Worm (Caenorhabditis elegans) whole organism, late embryonic: Measurements from ENCODE around the gene asp-15.

Experiments
- K09A11.1 ChIP-seq: sonication (generic microtip); optimal IDR thresholded peaks from 2 replicates; lab custom pipeline; 2017; ENCODE audit warnings: antibody characterized with exemption, mild to moderate bottlenecking, missing genetic modification characterization, missing compliant biosample characterization; ENCODE audit not compliant: insufficient read depth
- ceh-31 ChIP-seq: sonication (generic microtip); optimal IDR thresholded peaks from 2 replicates; lab custom pipeline; 2016; ENCODE audit warnings: missing genetic modification characterization, missing compliant biosample characterization
- elt-2 ChIP-seq: sonication (generic microtip); optimal IDR thresholded peaks from 2 replicates; lab custom pipeline; 2016; ENCODE audit warnings: missing genetic modification reagents, missing genetic modification characterization, missing compliant biosample characterization
- pha-4 ChIP-seq: fragments of 150-350 bp; optimal IDR thresholded peaks from 2 replicates; lab custom pipeline; 2018; ENCODE audit warnings: missing biosample characterization, missing genetic modification reagents, missing genetic modification characterization
- sox-4 ChIP-seq: sonication (generic microtip); optimal IDR thresholded peaks from 2 replicates; lab custom pipeline; 2017; ENCODE audit warnings: mild to moderate bottlenecking, missing genetic modification characterization, inconsistent platforms, missing compliant biosample characterization

DNA sequence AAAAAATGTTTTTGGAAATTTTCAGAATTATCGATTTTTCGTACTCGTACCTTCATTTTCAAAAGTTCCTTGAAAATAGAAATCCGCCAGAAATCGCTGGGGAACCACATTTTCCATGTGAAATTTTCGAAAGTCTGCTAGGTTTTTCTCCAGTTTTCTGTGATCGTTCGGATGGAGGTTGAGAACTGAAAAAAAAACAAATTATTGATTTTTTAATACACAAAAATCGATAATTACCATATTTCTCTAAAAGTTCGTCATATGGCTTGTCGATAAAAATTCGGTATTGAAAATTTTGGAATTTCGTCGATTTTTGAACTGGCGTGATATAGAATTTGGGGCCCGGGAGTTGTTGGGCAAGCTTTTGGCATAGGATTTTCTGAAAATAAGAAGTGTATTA is 32.2 kb upstream of the asp-15 start:
- TF ChIP-seq K09A11.1 (no peak), elt-2 (tag; lab: Kevin White, UChicago) (no peak), ceh-31 (tag; lab: Kevin White, UChicago) (no peak), sox-4 (tag; lab: Kevin White, UChicago) (no peak), pha-4 (tag; lab: Kevin White, UChicago) (no peak)
